Worm (Caenorhabditis elegans) whole organism, late embryonic: ENCODE data around the gene mtr-4.

Source experiments
- dmd-4 ChIP-seq: sonication (generic microtip); optimal IDR thresholded peaks from 2 replicates; lab custom pipeline; 2016; ENCODE audit warnings: borderline replicate concordance, missing genetic modification characterization, missing compliant biosample characterization
- dve-1 ChIP-seq: sonication (generic microtip); optimal IDR thresholded peaks from 2 replicates; lab custom pipeline; 2017; ENCODE audit warnings: antibody characterized with exemption, mild to moderate bottlenecking, missing genetic modification characterization, missing compliant biosample characterization
- hlh-13 ChIP-seq: fragments of 200-800 bp; sonication (Bioruptor generic); optimal IDR thresholded peaks from 2 replicates; lab custom pipeline; 2018; ENCODE audit warnings: mild to moderate bottlenecking, missing genetic modification characterization, missing compliant biosample characterization
- madf-2 ChIP-seq: sonication (generic microtip); optimal IDR thresholded peaks from 2 replicates; lab custom pipeline; 2017; ENCODE audit warnings: missing genetic modification characterization, missing compliant biosample characterization
- pha-4 ChIP-seq: fragments of 150-350 bp; optimal IDR thresholded peaks from 2 replicates; lab custom pipeline; 2018; ENCODE audit warnings: missing biosample characterization, missing genetic modification reagents, missing genetic modification characterization

DNA sequence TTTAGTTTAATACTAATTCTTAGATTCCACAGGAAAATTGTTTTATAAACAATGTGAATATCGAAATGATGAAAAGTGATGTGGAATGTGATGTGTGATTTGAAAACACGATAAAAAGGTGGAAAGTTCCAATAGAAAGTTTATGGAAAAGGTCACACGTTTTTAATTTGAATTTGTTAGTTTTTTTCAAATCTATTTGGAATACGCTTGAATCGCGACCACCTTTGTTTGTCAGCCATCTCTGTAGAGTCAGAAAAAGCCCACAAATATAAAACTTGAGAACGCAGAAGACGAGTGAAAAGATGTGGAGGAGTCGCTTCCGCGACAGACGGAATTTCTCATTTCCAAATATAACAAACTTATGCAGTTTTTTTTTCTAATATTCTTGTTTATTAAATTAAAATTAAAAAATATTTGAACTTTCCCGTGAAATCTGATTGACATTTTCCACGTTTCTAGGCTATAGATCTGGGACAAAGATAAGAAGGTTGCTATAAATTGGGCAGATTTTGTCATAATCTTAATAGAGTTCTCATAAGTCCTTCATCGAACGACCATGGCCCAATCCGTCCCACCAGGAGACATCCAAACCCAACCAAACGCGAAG is 15.6 kb downstream of the mtr-4 start, which contains the start of the genes kin-24 and msp-56:
- TF ChIP-seq dve-1 (tag; lab: Kevin White, UChicago) (no peak), madf-2 (no peak), pha-4 (tag; lab: Kevin White, UChicago) (no peak), dmd-4 (tag; lab: Kevin White, UChicago) (no peak), hlh-13 (GFP tag; lab: Kevin White, UChicago) (no peak)
